Worm (Caenorhabditis elegans) whole organism, L2 larva: ENCODE measurements around the gene F07H5.13.

Experiments
- C34F6.9 ChIP-seq: fragments of 150-350 bp; optimal IDR thresholded peaks from 2 replicates; lab custom pipeline; 2014; ENCODE audit warnings: missing biosample characterization, missing genetic modification characterization
- R02D3.7 ChIP-seq: fragments of 150-350 bp; optimal IDR thresholded peaks from 2 replicates; lab custom pipeline; 2014; ENCODE audit warnings: missing biosample characterization, missing genetic modification characterization
- Y55F3AM.14 ChIP-seq: fragments of 200-800 bp; sonication (Bioruptor generic); optimal IDR thresholded peaks from 2 replicates; lab custom pipeline; 2018; ENCODE audit warnings: mild to moderate bottlenecking, missing genetic modification characterization, missing compliant biosample characterization
- ama-1 ChIP-seq: fragments of 150-350 bp; optimal IDR thresholded peaks from 2 replicates; lab custom pipeline; 2018; ENCODE audit warnings: inconsistent platforms
- ceh-16 ChIP-seq: fragments of 150-350 bp; optimal IDR thresholded peaks from 2 replicates; lab custom pipeline; 2014; ENCODE audit warnings: missing biosample characterization, missing genetic modification characterization
- ceh-82 ChIP-seq: fragments of 150-350 bp; optimal IDR thresholded peaks from 2 replicates; lab custom pipeline; 2014; ENCODE audit warnings: missing biosample characterization, missing genetic modification characterization
- elt-1 ChIP-seq: fragments of 150-350 bp; optimal IDR thresholded peaks from 2 replicates; lab custom pipeline; 2014; ENCODE audit warnings: missing biosample characterization, missing genetic modification characterization
- fos-1 ChIP-seq: fragments of 150-350 bp; optimal IDR thresholded peaks from 2 replicates; lab custom pipeline; 2014; ENCODE audit warnings: missing biosample characterization, missing genetic modification characterization
- lin-13 ChIP-seq: fragments of 150-350 bp; optimal IDR thresholded peaks from 2 replicates; lab custom pipeline; 2014; ENCODE audit warnings: missing biosample characterization, missing genetic modification reagents, missing genetic modification characterization
- nhr-11 ChIP-seq: fragments of 150-350 bp; optimal IDR thresholded peaks from 2 replicates; lab custom pipeline; 2014; ENCODE audit warnings: missing biosample characterization, missing genetic modification characterization
- nhr-12 ChIP-seq: fragments of 150-350 bp; optimal IDR thresholded peaks from 2 replicates; lab custom pipeline; 2014; ENCODE audit warnings: missing biosample characterization, missing genetic modification characterization
- nhr-77 ChIP-seq: fragments of 150-350 bp; optimal IDR thresholded peaks from 2 replicates; lab custom pipeline; 2014; ENCODE audit warnings: missing biosample characterization, missing genetic modification characterization
- unc-62 ChIP-seq: fragments of 150-350 bp; optimal IDR thresholded peaks from 2 replicates; lab custom pipeline; 2014; ENCODE audit warnings: missing biosample characterization, missing genetic modification reagents, missing genetic modification characterization
- ztf-4 ChIP-seq: fragments of 150-350 bp; optimal IDR thresholded peaks from 2 replicates; lab custom pipeline; 2014; ENCODE audit warnings: missing biosample characterization, missing genetic modification characterization

- TF ChIP-seq R02D3.7 (no peak), fos-1 (tag; lab: Kevin White, UChicago) (no peak), elt-1 (tag; lab: Kevin White, UChicago) (no peak), nhr-12 (tag; lab: Kevin White, UChicago) (no peak), lin-13 (GFP tag; lab: Kevin White, UChicago) (no peak), ama-1 (lab: Kevin White, UChicago) (no peak), nhr-11 (tag; lab: Kevin White, UChicago) (no peak), ztf-4 (tag; lab: Kevin White, UChicago) (no peak), nhr-77 (tag; lab: Kevin White, UChicago) (no peak), C34F6.9 (tag; lab: Kevin White, UChicago) (no peak), ceh-82 (tag; lab: Kevin White, UChicago) (no peak), ceh-16 (tag; lab: Kevin White, UChicago) (no peak), Y55F3AM.14 (GFP tag; lab: Kevin White, UChicago) (no peak), unc-62 (GFP tag; lab: Kevin White, UChicago) (no peak)
Measured at ce11 chrII:8764332-8764731, 26.0 kb upstream of the F07H5.13 start.
